Worm (Caenorhabditis elegans): ENCODE results near the gene cku-80.

cku-80 gene

DNA sequence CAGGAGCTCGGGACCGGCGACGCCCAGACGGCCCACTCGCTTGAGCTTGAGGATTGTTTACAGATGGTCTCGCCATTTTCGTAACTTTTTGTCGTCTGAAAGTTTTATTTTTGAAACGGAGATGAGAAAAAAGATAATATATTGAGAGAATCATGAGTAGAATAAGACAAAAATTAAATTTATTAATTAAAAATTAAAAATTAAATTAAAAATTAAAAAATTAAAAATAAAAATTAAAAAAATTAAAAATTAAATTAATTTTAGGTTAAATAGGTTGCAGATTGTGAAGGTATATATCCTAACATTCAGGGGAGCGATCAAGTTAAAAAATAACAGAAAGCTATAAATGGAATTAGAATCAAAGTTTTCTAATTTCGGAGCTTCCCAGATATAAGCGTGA, 39.9 kb upstream of the cku-80 start, which contains the start of gene B0284.3:
Gene B0284.3, minus strand, starts transcription at position 101 of the 400 bp plus-strand sequence.
- TF ChIP-seq hlh-1 (tag; optimal IDR thresholded peaks at IDR 0.05) (no peak), zip-8 (tag; optimal IDR thresholded peaks at IDR 0.05) (no peak)

DNA sequence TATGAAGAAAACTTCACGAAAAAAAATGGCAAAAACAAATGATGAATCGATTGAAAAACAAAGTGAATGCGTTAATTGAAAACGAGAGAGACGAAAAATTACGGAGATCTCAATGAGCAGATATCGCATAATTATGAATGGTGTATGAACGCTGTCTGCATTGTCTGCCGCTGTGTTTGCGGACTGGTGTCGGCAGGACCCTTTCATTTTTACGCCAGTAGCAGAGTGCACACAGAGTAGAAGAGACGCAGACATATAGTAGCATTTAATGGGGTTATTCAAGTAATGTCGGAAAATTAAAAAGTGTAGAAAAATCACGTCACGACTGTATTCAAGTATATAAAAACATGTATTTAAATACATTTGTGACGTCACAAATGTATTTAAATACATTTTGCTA, 38.8 kb upstream of the cku-80 start:
- TF ChIP-seq mab-5 (tag; optimal IDR thresholded peaks at IDR 0.05) (no peak), lin-13 (tag; optimal IDR thresholded peaks at IDR 0.05) (peak; percentile 57), ham-2 (GFP tag; optimal IDR thresholded peaks at IDR 0.05) (no peak), ces-1 (GFP tag; optimal IDR thresholded peaks at IDR 0.05) (peak; percentile 73), unc-39 (tag; optimal IDR thresholded peaks at IDR 0.05) (no peak), ztf-11 (tag; optimal IDR thresholded peaks at IDR 0.05) (no peak), elt-1 (tag; optimal IDR thresholded peaks at IDR 0.05; ENCODE audit: borderline replicate concordance, insufficient read depth) (no peak), cnd-1 (tag; optimal IDR thresholded peaks at IDR 0.05) (no peak), drap-1 (GFP tag; optimal IDR thresholded peaks at IDR 0.05) (no peak), mep-1 (tag; optimal IDR thresholded peaks at IDR 0.05) (peak; percentile 38), snpc-4 (tag; optimal IDR thresholded peaks at IDR 0.05) (no peak), mls-2 (tag; optimal IDR thresholded peaks at IDR 0.05) (peak; percentile 13), lsy-2 (tag; optimal IDR thresholded peaks at IDR 0.05) (peak; percentile 21), hlh-1 (tag; optimal IDR thresholded peaks at IDR 0.05) (no peak)

DNA sequence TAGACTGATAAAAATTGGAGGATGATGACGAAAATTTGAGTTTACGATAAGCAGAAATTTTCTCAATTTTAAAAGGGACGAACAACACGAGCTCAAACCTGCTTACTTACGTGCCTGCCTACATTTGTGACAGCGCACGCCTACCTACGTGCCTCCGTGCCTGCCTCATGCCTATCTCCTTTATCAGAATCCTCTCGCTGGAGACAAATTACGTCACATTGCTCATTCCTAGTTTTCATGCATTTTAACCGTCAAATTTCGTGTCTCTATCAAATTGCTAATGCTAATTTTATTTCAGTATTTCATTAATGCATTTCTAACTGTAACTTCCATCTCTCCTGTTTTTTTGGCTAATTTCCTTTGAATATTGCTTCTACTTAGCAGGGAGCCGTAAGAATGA, 38.3 kb upstream of the cku-80 start, which contains the start of gene pals-27:
Gene pals-27, plus strand, starts transcription at position 301 of the 400 bp plus-strand sequence.
- TF ChIP-seq cnd-1 (tag; optimal IDR thresholded peaks at IDR 0.05): no peak
- TF ChIP-seq unc-62 (GFP tag; optimal IDR thresholded peaks at IDR 0.05): no peak
- no peak for TF ChIP-seq sptf-1 (tag; optimal IDR thresholded peaks at IDR 0.05)
- no peak for TF ChIP-seq ceh-83 (GFP tag; optimal IDR thresholded peaks at IDR 0.05)
- no peak for TF ChIP-seq flh-1 (GFP tag; optimal IDR thresholded peaks at IDR 0.05)
- no peak for TF ChIP-seq mep-1 (tag; optimal IDR thresholded peaks at IDR 0.05)
- no peak for TF ChIP-seq lin-32 (GFP tag; optimal IDR thresholded peaks at IDR 0.05)

DNA sequence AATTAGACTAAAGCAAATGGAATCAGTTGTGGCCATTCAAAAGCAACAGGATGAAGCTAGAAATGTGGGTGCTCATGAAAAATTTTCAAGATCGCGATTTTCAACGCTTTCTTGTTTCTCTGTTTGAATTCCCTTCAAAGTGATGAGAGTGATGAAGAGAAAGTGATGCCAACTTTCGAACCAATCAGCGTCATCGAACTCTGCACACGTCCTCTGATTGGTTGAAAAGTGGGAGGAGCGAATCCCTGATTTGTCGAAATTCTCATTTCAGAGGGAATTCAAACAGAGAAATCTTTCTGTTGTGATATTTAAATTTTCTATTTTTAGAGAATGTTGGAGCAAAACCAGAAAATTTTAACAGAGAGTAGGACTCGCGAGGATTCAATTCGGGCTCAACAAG, 37.5 kb upstream of the cku-80 start:
- TF ChIP-seq ceh-83 (GFP tag; optimal IDR thresholded peaks at IDR 0.05) (no peak), hlh-1 (tag; optimal IDR thresholded peaks at IDR 0.05) (no peak), nhr-237 (tag; optimal IDR thresholded peaks at IDR 0.05) (no peak), unc-62 (GFP tag; optimal IDR thresholded peaks at IDR 0.05) (no peak), ceh-43 (GFP tag; optimal IDR thresholded peaks at IDR 0.05) (no peak), mab-5 (tag; optimal IDR thresholded peaks at IDR 0.05) (no peak), ham-2 (GFP tag; optimal IDR thresholded peaks at IDR 0.05) (no peak), ceh-39 (tag; optimal IDR thresholded peaks at IDR 0.05) (no peak), lin-32 (GFP tag; optimal IDR thresholded peaks at IDR 0.05) (no peak), mls-2 (tag; optimal IDR thresholded peaks at IDR 0.05) (no peak), pha-4 (tag; optimal IDR thresholded peaks at IDR 0.05) (no peak), sptf-1 (tag; optimal IDR thresholded peaks at IDR 0.05) (no peak)

DNA sequence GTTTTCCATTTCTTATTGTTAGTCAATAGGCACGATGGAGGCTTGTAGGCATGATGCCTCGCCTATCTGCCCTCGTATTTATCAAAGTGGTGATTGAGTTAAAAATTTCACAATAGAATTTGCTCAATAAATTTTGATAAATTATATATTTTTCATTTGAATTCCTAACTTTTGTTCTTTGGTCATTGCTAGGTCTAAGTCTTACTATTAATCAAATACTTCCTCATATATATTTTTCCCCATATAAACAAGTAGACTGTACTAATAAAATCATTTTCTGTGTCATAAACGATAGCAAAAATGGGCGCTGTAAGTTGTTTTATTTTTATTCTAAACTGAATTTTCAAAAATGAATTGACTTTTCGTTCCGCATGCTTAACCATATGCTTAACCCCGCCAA, 35.2 kb upstream of the cku-80 start, which contains the start of gene pals-28:
Gene pals-28, plus strand, starts transcription at position 301 of the 400 bp plus-strand sequence.
- TF ChIP-seq unc-120 (tag; optimal IDR thresholded peaks at IDR 0.05; ENCODE audit: poor library complexity, severe bottlenecking) (no peak), lin-13 (tag; optimal IDR thresholded peaks at IDR 0.05) (no peak), sptf-1 (tag; optimal IDR thresholded peaks at IDR 0.05) (no peak), nhr-12 (tag; optimal IDR thresholded peaks at IDR 0.05) (no peak), flh-1 (GFP tag; optimal IDR thresholded peaks at IDR 0.05) (no peak), snpc-4 (tag; optimal IDR thresholded peaks at IDR 0.05) (no peak), mep-1 (tag; optimal IDR thresholded peaks at IDR 0.05) (no peak)

DNA sequence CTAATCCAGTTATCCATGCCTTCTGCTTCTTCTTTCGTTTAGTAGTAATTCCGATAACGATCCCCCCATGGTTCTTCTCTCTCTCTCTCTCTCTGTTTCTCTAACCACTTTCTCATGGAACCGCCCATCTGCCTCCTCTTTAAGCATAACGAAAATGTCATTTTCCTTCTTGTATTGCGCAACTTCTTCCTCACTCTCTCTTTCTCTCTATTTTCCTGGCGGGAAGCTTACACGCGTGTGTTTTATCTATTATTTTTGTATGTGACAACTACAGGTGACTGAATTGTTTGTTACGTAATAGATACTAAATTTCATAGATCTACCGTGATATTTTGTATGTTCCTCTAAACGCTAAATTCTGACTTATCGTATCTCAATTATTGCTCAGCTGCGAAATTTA, 29.2 kb upstream of the cku-80 start:
- no peak for TF ChIP-seq sem-2 (GFP tag; optimal IDR thresholded peaks at IDR 0.05)
- no peak for TF ChIP-seq elt-1 (tag; optimal IDR thresholded peaks at IDR 0.05; ENCODE audit: borderline replicate concordance, insufficient read depth)
- TF ChIP-seq zip-8 (tag; optimal IDR thresholded peaks at IDR 0.05): peak; percentile 95

DNA sequence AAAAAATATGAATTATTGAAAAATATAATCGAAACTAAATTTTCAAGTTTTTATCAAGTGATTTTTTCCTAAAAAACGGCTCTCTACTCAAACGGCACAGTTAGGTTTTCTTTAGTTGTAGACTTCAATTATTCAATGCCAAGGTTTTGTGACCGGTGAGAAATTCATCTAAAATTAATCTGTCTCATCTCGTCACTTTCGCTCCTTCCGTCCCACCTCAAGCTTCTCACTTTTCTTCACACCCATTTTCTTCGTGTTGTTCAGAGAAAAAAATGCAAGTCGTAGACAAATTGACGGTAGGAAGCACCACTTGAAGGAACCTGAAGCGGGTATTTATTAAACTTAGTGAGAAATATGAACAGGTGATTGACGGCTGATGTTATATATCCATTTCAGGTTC, 28.3 kb upstream of the cku-80 start:
- TF ChIP-seq lsy-2 (tag; optimal IDR thresholded peaks at IDR 0.05): no peak
- no peak for TF ChIP-seq unc-62 (GFP tag; optimal IDR thresholded peaks at IDR 0.05)
- no peak for TF ChIP-seq hlh-1 (tag; optimal IDR thresholded peaks at IDR 0.05)
- no peak for TF ChIP-seq ceh-43 (GFP tag; optimal IDR thresholded peaks at IDR 0.05)
- no peak for TF ChIP-seq bed-3 (GFP tag; optimal IDR thresholded peaks at IDR 0.05)
- TF ChIP-seq tbx-8 (GFP tag; optimal IDR thresholded peaks at IDR 0.05): no peak
- no peak for TF ChIP-seq mls-2 (tag; optimal IDR thresholded peaks at IDR 0.05)
- TF ChIP-seq ztf-11 (tag; optimal IDR thresholded peaks at IDR 0.05): no peak
- no peak for TF ChIP-seq elt-1 (tag; optimal IDR thresholded peaks at IDR 0.05; ENCODE audit: borderline replicate concordance, insufficient read depth)
- TF ChIP-seq lin-13 (tag; optimal IDR thresholded peaks at IDR 0.05): no peak
- TF ChIP-seq snpc-4 (tag; optimal IDR thresholded peaks at IDR 0.05): no peak
- no peak for TF ChIP-seq cnd-1 (tag; optimal IDR thresholded peaks at IDR 0.05)
- no peak for TF ChIP-seq ham-2 (GFP tag; optimal IDR thresholded peaks at IDR 0.05)
- TF ChIP-seq pha-4 (tag; optimal IDR thresholded peaks at IDR 0.05): no peak
- no peak for TF ChIP-seq unc-39 (tag; optimal IDR thresholded peaks at IDR 0.05)

Measured in whole organism, mixed stage, embryonic.